Fruit fly (Drosophila melanogaster) whole organism: ENCODE measurements around the gene CG17325.

Experiments
- CG8478 ChIP-seq: fragments of >200 bp; optimal IDR thresholded peaks from 2 replicates; lab custom pipeline; 2018; ENCODE audit warnings: inconsistent platforms
- Dll ChIP-seq: fragments of >200 bp; optimal IDR thresholded peaks from 2 replicates; lab custom pipeline; 2017
- EcR ChIP-seq, 2 experiments: fragments of >200 bp; optimal IDR thresholded peaks; 2 replicates each; lab custom pipeline; 2017; ENCODE audit warnings: missing biosample characterization in 2 of 2, missing genetic modification characterization in 2 of 2, missing genetic modification reagents in 2 of 2
- pan ChIP-seq: fragments of >200 bp; optimal IDR thresholded peaks from 2 replicates; lab custom pipeline; 2017
- psq ChIP-seq: fragments of >200 bp; optimal IDR thresholded peaks from 2 replicates; lab custom pipeline; 2017
- usp ChIP-seq: fragments of >200 bp; optimal IDR thresholded peaks from 2 replicates; lab custom pipeline; 2017; ENCODE audit warnings: missing biosample characterization, missing genetic modification characterization, mixed read lengths

- TF ChIP-seq psq (no peak), EcR (GFP tag; optimal IDR thresholded peaks at IDR 0.05; lab: Kevin White, UChicago) (no peak), CG8478 (lab: Kevin White, UChicago) (no peak), Dll (lab: Kevin White, UChicago) (no peak), pan (lab: Kevin White, UChicago) (no peak), usp (GFP tag; lab: Kevin White, UChicago) (no peak)
Measured at dm6 chr2L:18808754-18809329, 3.6 kb upstream of the CG17325 start.
